Worm (Caenorhabditis elegans) whole organism, L3 larva: Measurements from ENCODE around the gene ZK1127.12.

Experiments
- R02D3.7 ChIP-seq: fragments of 150-350 bp; optimal IDR thresholded peaks from 2 replicates; lab custom pipeline; 2014; ENCODE audit warnings: missing biosample characterization, missing genetic modification characterization
- ZK546.5 ChIP-seq: sonication (generic microtip); optimal IDR thresholded peaks from 2 replicates; lab custom pipeline; 2017; ENCODE audit warnings: missing biosample characterization, missing genetic modification characterization
- aly-2 ChIP-seq: fragments of 150-350 bp; optimal IDR thresholded peaks from 2 replicates; lab custom pipeline; 2014; ENCODE audit warnings: missing biosample characterization, missing genetic modification characterization
- ama-1 ChIP-seq: fragments of 150-350 bp; optimal IDR thresholded peaks from 2 replicates; lab custom pipeline; 2018
- ceh-16 ChIP-seq: sonication (generic microtip); optimal IDR thresholded peaks from 2 replicates; lab custom pipeline; 2017; ENCODE audit warnings: missing biosample characterization, missing genetic modification characterization
- ceh-28 ChIP-seq: fragments of 150-350 bp; optimal IDR thresholded peaks from 2 replicates; lab custom pipeline; 2014; ENCODE audit warnings: missing biosample characterization, missing genetic modification reagents, missing genetic modification characterization
- ceh-82 ChIP-seq: fragments of 150-350 bp; optimal IDR thresholded peaks from 2 replicates; lab custom pipeline; 2014; ENCODE audit warnings: missing biosample characterization, missing genetic modification characterization
- ceh-9 ChIP-seq: sonication (generic microtip); optimal IDR thresholded peaks from 2 replicates; lab custom pipeline; 2018; ENCODE audit warnings: missing biosample characterization, missing genetic modification characterization
- daf-12 ChIP-seq: fragments of 150-350 bp; optimal IDR thresholded peaks from 2 replicates; lab custom pipeline; 2014; ENCODE audit warnings: missing biosample characterization, missing genetic modification reagents, missing genetic modification characterization
- egl-27 ChIP-seq: sonication (generic microtip); optimal IDR thresholded peaks from 4 replicates; lab custom pipeline; 2017; ENCODE audit warnings: missing biosample characterization, missing genetic modification reagents, missing genetic modification characterization
- egl-5 ChIP-seq: fragments of 150-350 bp; optimal IDR thresholded peaks from 2 replicates; lab custom pipeline; 2017; ENCODE audit warnings: missing biosample characterization, missing genetic modification reagents, missing genetic modification characterization, inconsistent platforms
- elt-1 ChIP-seq: fragments of 150-350 bp; optimal IDR thresholded peaks from 2 replicates; lab custom pipeline; 2014; ENCODE audit warnings: missing biosample characterization, missing genetic modification characterization
- elt-2 ChIP-seq: sonication (generic microtip); optimal IDR thresholded peaks from 2 replicates; lab custom pipeline; 2016; ENCODE audit warnings: missing genetic modification reagents, mild to moderate bottlenecking, missing genetic modification characterization, missing compliant biosample characterization
- elt-3 ChIP-seq, 3 experiments: fragments of 150-350 bp in 1 of 3; sonication (generic microtip) in 2 of 3; optimal IDR thresholded peaks; 2 replicates in 2 of 3; 4 replicates in 1 of 3; lab custom pipeline; 2014 to 2017; ENCODE audit warnings: missing biosample characterization in 3 of 3, missing genetic modification characterization in 3 of 3
- eor-1 ChIP-seq, 2 experiments: fragments of 150-350 bp; optimal IDR thresholded peaks; 2 replicates each; lab custom pipeline; 2014 to 2018; ENCODE audit warnings: missing biosample characterization in 2 of 2, missing genetic modification characterization in 2 of 2
- fkh-10 ChIP-seq: sonication (generic microtip); optimal IDR thresholded peaks from 2 replicates; lab custom pipeline; 2017; ENCODE audit warnings: missing biosample characterization, missing genetic modification reagents, missing genetic modification characterization
- fkh-2 ChIP-seq: fragments of 150-350 bp; optimal IDR thresholded peaks from 2 replicates; lab custom pipeline; 2014; ENCODE audit warnings: missing biosample characterization, missing genetic modification reagents, missing genetic modification characterization
- fos-1 ChIP-seq: fragments of 150-350 bp; optimal IDR thresholded peaks from 2 replicates; lab custom pipeline; 2014; ENCODE audit warnings: missing biosample characterization, missing genetic modification characterization
- hmg-11 ChIP-seq: sonication (generic microtip); optimal IDR thresholded peaks from 2 replicates; lab custom pipeline; 2016; ENCODE audit warnings: missing genetic modification characterization, missing compliant biosample characterization
- jun-1 ChIP-seq: fragments of 150-350 bp; optimal IDR thresholded peaks from 2 replicates; lab custom pipeline; 2014; ENCODE audit warnings: missing biosample characterization, missing genetic modification reagents, missing genetic modification characterization
- lin-15B ChIP-seq: fragments of 150-350 bp; optimal IDR thresholded peaks from 2 replicates; lab custom pipeline; 2014; ENCODE audit warnings: missing biosample characterization, missing genetic modification characterization
- lin-39 ChIP-seq: fragments of 150-350 bp; optimal IDR thresholded peaks from 2 replicates; lab custom pipeline; 2018; ENCODE audit warnings: missing biosample characterization, missing genetic modification reagents, missing genetic modification characterization
- lsy-12 ChIP-seq: sonication (generic microtip); optimal IDR thresholded peaks from 2 replicates; lab custom pipeline; 2016; ENCODE audit warnings: mild to moderate bottlenecking, missing genetic modification characterization, missing compliant biosample characterization
- mdl-1 ChIP-seq: fragments of 150-350 bp; optimal IDR thresholded peaks from 2 replicates; lab custom pipeline; 2014; ENCODE audit warnings: missing biosample characterization, missing genetic modification characterization
- mml-1 ChIP-seq: fragments of 150-350 bp; sonication (generic microtip); optimal IDR thresholded peaks from 3 replicates; lab custom pipeline; 2014; ENCODE audit warnings: missing biosample characterization, missing genetic modification characterization
- nfya-1 ChIP-seq: sonication (generic microtip); optimal IDR thresholded peaks from 2 replicates; lab custom pipeline; 2017; ENCODE audit warnings: missing genetic modification characterization, mild to moderate bottlenecking, missing compliant biosample characterization, antibody characterized with exemption, moderate library complexity; ENCODE audit not compliant: insufficient read depth
- nhr-11 ChIP-seq: fragments of 150-350 bp; optimal IDR thresholded peaks from 2 replicates; lab custom pipeline; 2014; ENCODE audit warnings: missing biosample characterization, missing genetic modification characterization
- nhr-12 ChIP-seq: fragments of 150-350 bp; optimal IDR thresholded peaks from 2 replicates; lab custom pipeline; 2014; ENCODE audit warnings: missing biosample characterization, missing genetic modification characterization
- nhr-23 ChIP-seq: fragments of 150-350 bp; optimal IDR thresholded peaks from 2 replicates; lab custom pipeline; 2014; ENCODE audit warnings: missing biosample characterization, missing genetic modification reagents, missing genetic modification characterization
- nhr-237 ChIP-seq: fragments of 150-350 bp; optimal IDR thresholded peaks from 2 replicates; lab custom pipeline; 2014; ENCODE audit warnings: missing biosample characterization, missing genetic modification characterization
- nhr-25 ChIP-seq: sonication (generic microtip); optimal IDR thresholded peaks from 2 replicates; lab custom pipeline; 2017; ENCODE audit warnings: missing biosample characterization, missing genetic modification characterization
- nhr-28 ChIP-seq: fragments of 150-350 bp; optimal IDR thresholded peaks from 2 replicates; lab custom pipeline; 2014; ENCODE audit warnings: missing biosample characterization, missing genetic modification characterization
- nhr-43 ChIP-seq: sonication (generic microtip); optimal IDR thresholded peaks from 2 replicates; lab custom pipeline; 2016; ENCODE audit warnings: mild to moderate bottlenecking, missing genetic modification characterization, missing compliant biosample characterization; ENCODE audit not compliant: poor library complexity, severe bottlenecking
- nhr-67 ChIP-seq: fragments of 150-350 bp; optimal IDR thresholded peaks from 2 replicates; lab custom pipeline; 2014; ENCODE audit warnings: missing biosample characterization, missing genetic modification characterization
- nhr-76 ChIP-seq: fragments of 150-350 bp; sonication (generic microtip); optimal IDR thresholded peaks from 5 replicates; lab custom pipeline; 2014; ENCODE audit warnings: missing biosample characterization, missing genetic modification characterization
- nhr-77 ChIP-seq: fragments of 150-350 bp; optimal IDR thresholded peaks from 2 replicates; lab custom pipeline; 2014; ENCODE audit warnings: missing biosample characterization, missing genetic modification characterization
- pha-4 ChIP-seq: fragments of 150-350 bp; optimal IDR thresholded peaks from 2 replicates; lab custom pipeline; 2014; ENCODE audit warnings: missing biosample characterization, missing genetic modification reagents, missing genetic modification characterization
- pqm-1 ChIP-seq: fragments of 150-350 bp; optimal IDR thresholded peaks from 2 replicates; lab custom pipeline; 2017; ENCODE audit warnings: missing biosample characterization, missing genetic modification characterization, inconsistent platforms
- sea-2 ChIP-seq: fragments of 150-350 bp; sonication (generic microtip); optimal IDR thresholded peaks from 4 replicates; lab custom pipeline; 2014; ENCODE audit warnings: missing biosample characterization, missing genetic modification reagents, missing genetic modification characterization
- skn-1 ChIP-seq: fragments of 150-350 bp; optimal IDR thresholded peaks from 2 replicates; lab custom pipeline; 2014; ENCODE audit warnings: missing biosample characterization, missing genetic modification characterization
- snpc-4 ChIP-seq: fragments of 150-350 bp; optimal IDR thresholded peaks from 2 replicates; lab custom pipeline; 2014; ENCODE audit warnings: missing biosample characterization, missing genetic modification characterization
- tbx-2 ChIP-seq: sonication (generic microtip); optimal IDR thresholded peaks from 2 replicates; lab custom pipeline; 2016; ENCODE audit warnings: mild to moderate bottlenecking, missing genetic modification characterization, missing compliant biosample characterization
- unc-39 ChIP-seq: sonication (generic microtip); optimal IDR thresholded peaks from 4 replicates; lab custom pipeline; 2017; ENCODE audit warnings: missing biosample characterization, missing genetic modification characterization
- unc-62 ChIP-seq: fragments of 150-350 bp; sonication (generic microtip); optimal IDR thresholded peaks from 4 replicates; lab custom pipeline; 2014; ENCODE audit warnings: missing biosample characterization, missing genetic modification reagents, missing genetic modification characterization
- zag-1 ChIP-seq: fragments of 150-350 bp; optimal IDR thresholded peaks from 2 replicates; lab custom pipeline; 2014; ENCODE audit warnings: missing biosample characterization, missing genetic modification characterization
- ztf-11 ChIP-seq: fragments of 150-350 bp; optimal IDR thresholded peaks from 2 replicates; lab custom pipeline; 2014; ENCODE audit warnings: missing biosample characterization, missing genetic modification characterization
- ztf-4 ChIP-seq: fragments of 150-350 bp; optimal IDR thresholded peaks from 2 replicates; lab custom pipeline; 2014; ENCODE audit warnings: missing biosample characterization, missing genetic modification characterization

The ZK1127.12 gene

DNA sequence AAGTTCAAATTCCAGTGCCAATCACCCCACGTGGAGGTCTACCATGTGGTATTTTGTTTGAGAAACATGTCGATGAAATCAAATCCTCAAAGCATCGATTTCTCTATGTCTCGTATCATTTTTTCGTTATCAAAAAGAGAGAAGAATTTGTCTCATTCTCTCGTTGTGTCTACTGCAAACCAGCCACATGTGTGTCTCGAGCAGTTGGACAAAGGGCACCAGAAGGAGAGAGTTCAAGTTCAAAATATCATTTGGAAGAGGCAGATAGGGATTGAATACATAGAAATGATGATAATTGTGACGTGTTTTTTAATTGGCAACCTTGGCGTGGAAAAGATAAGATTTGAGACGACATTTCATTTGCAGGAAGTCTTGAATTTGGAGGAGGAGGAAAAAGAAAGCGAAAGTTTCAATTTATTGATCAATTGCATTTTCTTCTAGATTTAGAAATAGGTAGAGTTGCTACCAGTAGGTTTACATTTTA is 7.4 kb downstream of the ZK1127.12 start:
- TF ChIP-seq unc-62 (GFP tag; lab: Kevin White, UChicago) (no peak), ama-1 (lab: Kevin White, UChicago) (no peak), egl-27 (tag; lab: Kevin White, UChicago) (no peak), ceh-9 (no peak), zag-1 (tag; lab: Kevin White, UChicago) (no peak), fkh-2 (tag; lab: Kevin White, UChicago) (no peak), hmg-11 (no peak), unc-39 (tag; lab: Kevin White, UChicago) (no peak), ztf-4 (tag; lab: Kevin White, UChicago) (no peak), sea-2 (no peak), R02D3.7 (no peak), snpc-4 (tag; lab: Kevin White, UChicago) (no peak), eor-1 (tag; optimal IDR thresholded peaks at IDR 0.05; lab: Kevin White, UChicago) (no peak), egl-5 (tag; lab: Kevin White, UChicago) (peak; percentile 30), lsy-12 (tag; lab: Kevin White, UChicago) (no peak), nhr-67 (tag; lab: Kevin White, UChicago) (no peak), nhr-237 (tag; lab: Kevin White, UChicago) (no peak), nhr-77 (tag; lab: Kevin White, UChicago) (no peak), pqm-1 (tag; lab: Kevin White, UChicago) (peak; percentile 58), ceh-28 (tag; lab: Kevin White, UChicago) (peak; percentile 27), nhr-25 (no peak), nhr-11 (tag; lab: Kevin White, UChicago) (no peak), mml-1 (no peak), elt-1 (tag; lab: Kevin White, UChicago) (no peak), elt-3 (tag; optimal IDR thresholded peaks at IDR 0.05; lab: Kevin White, UChicago) (peak in 1 of 3 experiments; percentile 76), tbx-2 (tag; lab: Kevin White, UChicago) (no peak), nhr-23 (tag; lab: Kevin White, UChicago) (peak; percentile 38), skn-1 (tag; lab: Kevin White, UChicago) (peak; percentile 53), fos-1 (tag; lab: Kevin White, UChicago) (no peak), fkh-10 (GFP tag; lab: Kevin White, UChicago) (no peak), nfya-1 (tag; lab: Kevin White, UChicago) (peak; percentile 32), nhr-43 (tag; lab: Kevin White, UChicago) (peak; percentile 48), aly-2 (tag; lab: Kevin White, UChicago) (no peak), ceh-16 (tag; lab: Kevin White, UChicago) (no peak), ztf-11 (no peak), daf-12 (tag; lab: Kevin White, UChicago) (no peak), lin-15B (tag; lab: Kevin White, UChicago) (no peak), nhr-12 (tag; lab: Kevin White, UChicago) (no peak), nhr-28 (tag; lab: Kevin White, UChicago) (no peak), lin-39 (no peak), jun-1 (tag; lab: Kevin White, UChicago) (peak; percentile 46), pha-4 (tag; lab: Kevin White, UChicago) (no peak), mdl-1 (peak; percentile 60), ceh-82 (tag; lab: Kevin White, UChicago) (no peak), nhr-76 (no peak), ZK546.5 (tag; lab: Kevin White, UChicago) (no peak), elt-2 (tag; lab: Kevin White, UChicago) (peak; percentile 96)
